Fruit fly (Drosophila melanogaster): ENCODE results near the gene Pfdn1.

- no peak for TF ChIP-seq EcR (GFP tag; optimal IDR thresholded peaks at IDR 0.05)
- no peak for TF ChIP-seq pan (optimal IDR thresholded peaks at IDR 0.05)
- no peak for TF ChIP-seq usp (GFP tag; optimal IDR thresholded peaks at IDR 0.05)
- no peak for TF ChIP-seq Dll (optimal IDR thresholded peaks at IDR 0.05)
These were observed 20.3 kb upstream of the Pfdn1 start, which contains the start of the genes CG34179 and slmo for dm6 chr2L:6048542-6048941.
